Fruit fly (Drosophila melanogaster) whole organism, pupa: ENCODE data around the gene CG9213.

Experiments
- CG10348 ChIP-seq: fragments of 200-800 bp; sonication (Bioruptor generic); IDR thresholded peaks from 2 replicates; pipeline ENCODE4 v1.3.6; 2022; ENCODE audit warnings: missing biosample characterization, missing genetic modification characterization
- CG12605 ChIP-seq: fragments of 200-800 bp; sonication (Bioruptor generic); IDR thresholded peaks from 2 replicates; pipeline ENCODE4 v1.3.6; 2022; ENCODE audit warnings: missing biosample characterization, missing genetic modification characterization
- CG13204 ChIP-seq: fragments of 200-800 bp; sonication (Bioruptor generic); optimal IDR thresholded peaks from 2 replicates; lab custom pipeline; 2018; ENCODE audit warnings: missing biosample characterization, mild to moderate bottlenecking, missing genetic modification characterization, moderate library complexity
- CG14655 ChIP-seq: fragments of 200-800 bp; sonication (Bioruptor generic); optimal IDR thresholded peaks from 3 replicates; lab custom pipeline; 2017; ENCODE audit warnings: mild to moderate bottlenecking, missing biosample characterization, missing genetic modification reagents, missing genetic modification characterization
- CG15710 ChIP-seq: fragments of 200-800 bp; sonication (Bioruptor generic); optimal IDR thresholded peaks from 2 replicates; lab custom pipeline; 2018; ENCODE audit warnings: missing biosample characterization, mild to moderate bottlenecking, missing genetic modification characterization, moderate library complexity
- CG17806 ChIP-seq: fragments of 200-800 bp; sonication (Bioruptor generic); optimal IDR thresholded peaks from 2 replicates; lab custom pipeline; 2018; ENCODE audit warnings: missing biosample characterization, mild to moderate bottlenecking, missing genetic modification characterization, moderate library complexity
- CG32121 ChIP-seq: fragments of 200-800 bp; sonication (Bioruptor generic); IDR thresholded peaks from 2 replicates; pipeline ENCODE4 v1.3.6; 2022; ENCODE audit warnings: missing biosample characterization, missing genetic modification characterization
- CG34367 ChIP-seq: fragments of 200-800 bp; sonication (Bioruptor generic); optimal IDR thresholded peaks from 2 replicates; lab custom pipeline; 2018; ENCODE audit warnings: missing biosample characterization, mild to moderate bottlenecking, missing genetic modification characterization
- CG4496 ChIP-seq: fragments of 200-800 bp; sonication (Bioruptor generic); IDR thresholded peaks from 3 replicates; pipeline ENCODE4 v1.3.6; 2022; ENCODE audit warnings: missing biosample characterization, missing genetic modification characterization
- CG8159 ChIP-seq: fragments of 200-800 bp; sonication (Bioruptor generic); optimal IDR thresholded peaks from 3 replicates; lab custom pipeline; 2018; ENCODE audit warnings: missing biosample characterization, mild to moderate bottlenecking, missing genetic modification characterization, moderate library complexity
- CG8301 ChIP-seq: fragments of 200-800 bp; sonication (Bioruptor generic); optimal IDR thresholded peaks from 2 replicates; lab custom pipeline; 2018; ENCODE audit warnings: missing biosample characterization, mild to moderate bottlenecking, missing genetic modification characterization
- CG9948 ChIP-seq: fragments of 200-800 bp; sonication (Bioruptor generic); optimal IDR thresholded peaks from 2 replicates; lab custom pipeline; 2018; ENCODE audit warnings: missing biosample characterization, mild to moderate bottlenecking, missing genetic modification characterization, moderate library complexity
- D1 ChIP-seq: fragments of 200-800 bp; sonication (Bioruptor generic); optimal IDR thresholded peaks from 2 replicates; lab custom pipeline; 2018; ENCODE audit warnings: missing biosample characterization, mild to moderate bottlenecking, missing genetic modification characterization, moderate library complexity
- EcR ChIP-seq: fragments of 200-800 bp; sonication (Bioruptor generic); optimal IDR thresholded peaks from 3 replicates; lab custom pipeline; 2019; ENCODE audit warnings: missing biosample characterization, missing genetic modification characterization, mild to moderate bottlenecking, moderate library complexity, missing genetic modification reagents
- Ets98B ChIP-seq: fragments of 200-800 bp; sonication (Bioruptor generic); IDR thresholded peaks from 2 replicates; pipeline ENCODE4 v1.3.6; 2022; ENCODE audit warnings: missing biosample characterization, missing genetic modification characterization
- Pif1A ChIP-seq: fragments of 200-800 bp; sonication (Bioruptor generic); optimal IDR thresholded peaks from 3 replicates; lab custom pipeline; 2016; ENCODE audit warnings: missing biosample characterization, missing genetic modification characterization
- Pif1B ChIP-seq: fragments of 200-800 bp; sonication (Bioruptor generic); optimal IDR thresholded peaks from 3 replicates; lab custom pipeline; 2016; ENCODE audit warnings: missing biosample characterization, missing genetic modification characterization
- Snoo ChIP-seq: fragments of 200-800 bp; sonication (Bioruptor generic); optimal IDR thresholded peaks from 3 replicates; lab custom pipeline; 2017; ENCODE audit warnings: missing biosample characterization, mild to moderate bottlenecking, missing genetic modification characterization, inconsistent platforms
- fd96Ca ChIP-seq: fragments of 200-800 bp; sonication (Bioruptor generic); IDR thresholded peaks from 3 replicates; pipeline ENCODE4 v1.3.6; 2022; ENCODE audit warnings: missing biosample characterization, missing genetic modification characterization
- gl ChIP-seq: fragments of 200-800 bp; sonication (Bioruptor generic); optimal IDR thresholded peaks from 2 replicates; lab custom pipeline; 2018; ENCODE audit warnings: missing biosample characterization, mild to moderate bottlenecking, missing genetic modification characterization
- rn ChIP-seq: fragments of 200-800 bp; sonication (Bioruptor generic); IDR thresholded peaks from 2 replicates; pipeline ENCODE4 v1.3.6; 2022; ENCODE audit warnings: missing biosample characterization, missing genetic modification characterization

Gene CG9213

DNA sequence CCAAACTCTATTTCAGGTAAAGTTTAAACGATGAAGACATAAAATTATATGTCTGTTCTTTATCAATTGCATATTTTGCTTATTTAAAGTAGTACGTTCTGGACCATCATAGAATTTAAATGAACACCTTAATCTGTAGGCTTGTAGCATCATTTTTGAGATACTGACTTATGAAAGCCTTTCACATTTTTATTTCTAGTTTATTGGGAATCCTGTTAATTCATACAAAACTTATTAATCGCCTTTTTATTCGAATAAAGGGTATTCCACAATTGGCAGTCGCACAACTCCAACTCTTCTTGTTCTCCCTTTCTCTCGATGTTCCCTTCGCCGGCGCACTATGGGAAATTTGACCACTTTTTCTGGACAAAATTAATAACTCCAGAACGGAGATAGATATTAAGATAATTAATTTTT is 21.9 kb downstream of the CG9213 start:
- TF ChIP-seq CG34367 (tag; lab: Kevin White, UChicago) = peak; percentile 9
- peak; percentile 37 for TF ChIP-seq CG8301
- TF ChIP-seq Pif1A (GFP tag; lab: Kevin White, UChicago) = peak; percentile 41
- TF ChIP-seq CG17806 = peak; percentile 32
- TF ChIP-seq CG15710 (tag; lab: Kevin White, UChicago) = peak; percentile 40
- peak; percentile 45 for TF ChIP-seq Snoo (tag; lab: Kevin White, UChicago)
- peak; percentile 40 for TF ChIP-seq Pif1B (GFP tag; lab: Kevin White, UChicago)
- no peak for TF ChIP-seq CG12605 (GFP tag; lab: Robert Waterston, UW)
- TF ChIP-seq CG9948 (tag; lab: Kevin White, UChicago) = peak; percentile 28
- TF ChIP-seq CG4496 = no peak
- TF ChIP-seq gl (tag; lab: Kevin White, UChicago) = no peak
- TF ChIP-seq EcR (GFP tag; lab: Kevin White, UChicago) = no peak
- TF ChIP-seq CG32121 = no peak
- TF ChIP-seq CG8159 = peak; percentile 44
- TF ChIP-seq CG14655 (GFP tag; lab: Kevin White, UChicago) = peak; percentile 56

DNA sequence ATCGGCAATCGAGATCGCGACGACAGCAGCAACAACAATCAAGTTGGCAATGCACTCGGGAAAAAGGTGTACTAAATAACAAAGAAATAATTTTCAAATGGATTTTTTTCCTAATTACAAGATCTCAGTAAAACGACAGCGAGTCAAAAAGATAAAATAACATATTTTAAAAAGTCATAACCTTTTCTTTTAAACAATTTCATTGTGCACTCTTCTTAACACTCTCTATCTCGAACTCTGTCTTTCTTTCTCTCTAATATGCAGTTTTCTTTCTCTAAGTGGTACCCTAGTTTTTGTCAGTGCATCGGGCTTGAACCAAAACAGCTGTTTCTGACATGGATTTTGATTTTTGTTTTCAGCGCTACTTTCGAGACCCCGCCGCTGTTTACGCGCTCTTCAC is 25.3 kb downstream of the CG9213 start:
- peak; percentile 68 for TF ChIP-seq rn (GFP tag; lab: Robert Waterston, UW)
- TF ChIP-seq Ets98B (GFP tag; lab: Robert Waterston, UW) = peak; percentile 65
- TF ChIP-seq CG8159 = peak; percentile 41
- TF ChIP-seq Pif1A (GFP tag; lab: Kevin White, UChicago) = peak; percentile 28
- TF ChIP-seq CG8301 = peak; percentile 49
- no peak for TF ChIP-seq D1 (tag; lab: Kevin White, UChicago)
- peak; percentile 21 for TF ChIP-seq CG9948 (tag; lab: Kevin White, UChicago)
- TF ChIP-seq CG13204 (GFP tag; lab: Kevin White, UChicago) = no peak
- peak; percentile 36 for TF ChIP-seq CG17806
- TF ChIP-seq CG4496 = peak; percentile 77
- TF ChIP-seq Snoo (tag; lab: Kevin White, UChicago) = peak; percentile 24
- peak; percentile 40 for TF ChIP-seq CG15710 (tag; lab: Kevin White, UChicago)
- no peak for TF ChIP-seq EcR (GFP tag; lab: Kevin White, UChicago)
- peak; percentile 51; the same call in 1 of the 2 replicates for TF ChIP-seq CG10348 (GFP tag; lab: Robert Waterston, UW)
- no peak for TF ChIP-seq Pif1B (GFP tag; lab: Kevin White, UChicago)
- peak; percentile 61; the same call in 1 of the 3 replicates for TF ChIP-seq fd96Ca (GFP tag; lab: Robert Waterston, UW)
- TF ChIP-seq CG34367 (tag; lab: Kevin White, UChicago) = peak; percentile 15
- peak; percentile 80; the same call in 1 of the 2 replicates for TF ChIP-seq CG32121
- no peak for TF ChIP-seq gl (tag; lab: Kevin White, UChicago)
- 0 out of 2 replicates have a peak, but pooled peaks have one; percentile 33 for TF ChIP-seq CG12605 (GFP tag; lab: Robert Waterston, UW)
- TF ChIP-seq CG14655 (GFP tag; lab: Kevin White, UChicago) = peak; percentile 53

DNA sequence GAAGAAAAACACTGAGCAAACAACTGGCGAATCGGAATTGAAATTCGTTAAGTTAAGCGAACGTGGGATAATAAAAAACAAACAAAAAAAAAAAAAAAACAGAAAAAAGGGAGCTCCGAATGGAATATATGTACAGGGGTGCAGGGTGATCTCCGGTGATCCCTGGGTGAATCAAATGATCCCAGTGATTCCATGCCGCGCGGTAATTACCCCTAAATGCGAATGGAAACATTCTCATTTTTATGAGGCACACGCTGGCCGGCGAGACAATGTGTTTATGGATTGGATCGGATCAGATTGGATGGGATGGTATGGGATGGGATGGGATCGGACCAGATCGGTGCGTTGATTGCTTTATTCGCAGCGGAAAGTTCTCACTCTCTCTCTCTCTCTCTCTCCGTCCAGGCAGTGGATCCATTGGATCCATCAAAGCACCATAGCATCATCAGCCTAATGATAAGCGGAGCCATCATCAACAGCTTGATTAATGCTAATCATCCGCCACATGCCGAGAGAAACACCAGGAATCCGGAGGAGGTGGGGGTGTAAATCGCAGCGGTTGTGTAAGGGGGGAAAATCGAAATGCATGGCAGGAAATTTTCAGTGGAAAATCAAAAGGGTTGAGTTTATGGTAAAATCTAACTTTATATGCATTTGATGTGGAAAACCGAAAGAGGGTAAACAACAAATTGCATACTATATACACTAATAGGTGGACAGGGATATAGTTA is 28.7 kb downstream of the CG9213 start:
- TF ChIP-seq CG8159 (no peak), CG4496 (no peak), CG9948 (tag; lab: Kevin White, UChicago) (no peak), gl (tag; lab: Kevin White, UChicago) (no peak), CG13204 (GFP tag; lab: Kevin White, UChicago) (no peak), EcR (GFP tag; lab: Kevin White, UChicago) (no peak), rn (GFP tag; lab: Robert Waterston, UW) (no peak), CG12605 (GFP tag; lab: Robert Waterston, UW) (no peak), fd96Ca (GFP tag; lab: Robert Waterston, UW) (no peak), CG15710 (tag; lab: Kevin White, UChicago) (no peak), CG17806 (no peak), Snoo (tag; lab: Kevin White, UChicago) (no peak), Ets98B (GFP tag; lab: Robert Waterston, UW) (no peak), CG34367 (tag; lab: Kevin White, UChicago) (no peak), CG8301 (no peak), CG14655 (GFP tag; lab: Kevin White, UChicago) (no peak), CG10348 (GFP tag; lab: Robert Waterston, UW) (no peak), Pif1B (GFP tag; lab: Kevin White, UChicago) (no peak), CG32121 (no peak)

DNA sequence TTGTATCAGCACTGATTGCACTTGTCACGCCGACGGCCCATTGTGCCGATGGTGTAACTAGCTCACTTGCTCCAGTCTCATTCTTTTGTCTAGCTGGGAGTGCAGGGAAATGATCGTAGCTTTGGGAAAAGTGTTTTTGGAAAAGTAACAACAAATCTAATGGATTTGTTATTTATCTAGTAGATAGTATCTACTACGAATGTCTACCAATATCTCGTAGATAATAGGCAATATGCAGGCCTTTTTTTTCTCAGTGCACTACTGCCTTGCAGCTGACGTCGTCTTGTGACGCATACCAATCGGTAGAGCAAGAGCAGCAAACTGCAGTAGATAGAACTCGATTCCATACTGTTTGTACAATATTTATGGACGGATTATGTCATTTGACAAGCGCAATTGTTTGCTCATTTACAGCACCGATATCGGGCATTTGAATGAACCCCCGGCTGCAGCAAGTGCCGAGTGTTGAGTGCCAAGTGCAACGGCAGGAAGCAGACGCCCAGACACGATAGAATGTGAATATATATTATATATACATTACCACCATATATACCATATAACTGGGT is 30.8 kb downstream of the CG9213 start:
- no peak for TF ChIP-seq Snoo (tag; lab: Kevin White, UChicago)
- no peak for TF ChIP-seq CG34367 (tag; lab: Kevin White, UChicago)
- TF ChIP-seq fd96Ca (GFP tag; lab: Robert Waterston, UW) = peak; percentile 77
- TF ChIP-seq CG10348 (GFP tag; lab: Robert Waterston, UW) = no peak
- no peak for TF ChIP-seq EcR (GFP tag; lab: Kevin White, UChicago)
- peak; percentile 43 for TF ChIP-seq Pif1A (GFP tag; lab: Kevin White, UChicago)
- peak; percentile 48 for TF ChIP-seq CG8301
- TF ChIP-seq CG8159 = peak; percentile 42
- TF ChIP-seq CG4496 = peak; percentile 79
- peak; percentile 25 for TF ChIP-seq Pif1B (GFP tag; lab: Kevin White, UChicago)
- TF ChIP-seq CG13204 (GFP tag; lab: Kevin White, UChicago) = no peak
- TF ChIP-seq CG12605 (GFP tag; lab: Robert Waterston, UW) = peak; percentile 28; the same call in 1 of the 2 replicates
- peak; percentile 41 for TF ChIP-seq CG17806
- TF ChIP-seq CG15710 (tag; lab: Kevin White, UChicago) = peak; percentile 41
- no peak for TF ChIP-seq CG9948 (tag; lab: Kevin White, UChicago)
- peak; percentile 80 for TF ChIP-seq CG32121
- peak; percentile 70 for TF ChIP-seq Ets98B (GFP tag; lab: Robert Waterston, UW)
- 0 out of 2 replicates have a peak, but pooled peaks have one; percentile 23 for TF ChIP-seq rn (GFP tag; lab: Robert Waterston, UW)
- TF ChIP-seq D1 (tag; lab: Kevin White, UChicago) = no peak
- TF ChIP-seq gl (tag; lab: Kevin White, UChicago) = no peak
- peak; percentile 69 for TF ChIP-seq CG14655 (GFP tag; lab: Kevin White, UChicago)
- TF ChIP-seq, all 21 proteins: peak for 13
